Worm (Caenorhabditis elegans): ENCODE data around the gene scl-13.

The scl-13 gene

ce11 chrV:3801787-3802417 lies 9.5 kb downstream of the scl-13 start:
- no peak for TF ChIP-seq tra-4 (tag; optimal IDR thresholded peaks at IDR 0.05)

DNA sequence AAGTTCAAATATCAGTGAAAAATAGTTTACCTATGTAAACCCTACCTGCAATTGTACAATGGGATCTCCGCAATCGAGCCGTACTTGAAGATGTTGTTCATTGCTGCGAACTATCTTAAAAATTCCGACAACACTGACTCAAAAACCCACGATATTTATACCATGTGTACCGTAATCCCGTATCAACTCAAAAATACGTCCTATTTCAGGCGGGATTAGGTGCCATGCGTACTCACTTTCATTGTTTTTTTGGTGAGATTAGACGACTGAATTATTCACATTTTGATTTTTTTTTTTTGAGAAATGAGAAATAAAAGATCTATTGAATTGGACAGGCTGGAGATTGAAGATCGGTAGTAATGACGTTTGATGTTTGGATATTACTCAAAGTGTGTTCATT lies 11.1 kb downstream of the scl-13 start, which contains the start of gene srt-30:
Gene srt-30, minus strand, starts transcription at position 101 of the 400 bp plus-strand sequence.
- TF ChIP-seq hmg-4 (GFP tag; optimal IDR thresholded peaks at IDR 0.05) (no peak), tbx-11 (GFP tag; IDR thresholded peaks at IDR 0.05) (no peak), ets-7 (tag; optimal IDR thresholded peaks at IDR 0.05) (no peak), pes-1 (GFP tag; IDR thresholded peaks at IDR 0.05) (no peak), ceh-36 (tag; optimal IDR thresholded peaks at IDR 0.05) (no peak), F13C5.2 (tag; optimal IDR thresholded peaks at IDR 0.05) (no peak), hmbx-1 (tag; optimal IDR thresholded peaks at IDR 0.05) (no peak), hnd-1 (tag; optimal IDR thresholded peaks at IDR 0.05) (no peak), aly-1 (tag; optimal IDR thresholded peaks at IDR 0.05) (no peak), ceh-13 (GFP tag; optimal IDR thresholded peaks at IDR 0.05) (no peak)

DNA sequence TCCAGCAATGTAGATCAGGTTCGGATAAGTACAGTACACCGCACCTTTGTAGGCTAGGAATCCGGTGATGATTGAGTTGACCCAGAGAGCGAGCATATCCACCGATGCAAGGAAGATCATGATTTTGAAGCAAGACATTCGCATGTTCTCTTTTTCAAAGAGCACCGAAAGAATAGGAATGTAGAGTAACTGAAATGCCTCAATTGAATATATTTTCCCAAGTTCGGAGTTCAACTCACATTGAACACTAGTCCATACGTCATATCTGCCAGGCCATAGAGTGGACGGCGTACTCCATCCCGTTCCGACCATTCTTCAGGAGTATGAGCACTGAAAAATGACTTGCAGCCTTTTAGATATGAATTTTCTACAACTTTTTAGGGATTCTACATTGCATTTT lies 11.7 kb downstream of the scl-13 start:
- TF ChIP-seq ama-1 (optimal IDR thresholded peaks at IDR 0.05): no peak
- no peak for TF ChIP-seq ceh-13 (GFP tag; optimal IDR thresholded peaks at IDR 0.05)
- no peak for TF ChIP-seq B0310.2 (tag; optimal IDR thresholded peaks at IDR 0.05)
- TF ChIP-seq tbx-11 (GFP tag; IDR thresholded peaks at IDR 0.05): no peak
- TF ChIP-seq hnd-1 (tag; optimal IDR thresholded peaks at IDR 0.05): no peak
- TF ChIP-seq pes-1 (GFP tag; IDR thresholded peaks at IDR 0.05): no peak
- TF ChIP-seq ets-7 (tag; optimal IDR thresholded peaks at IDR 0.05): no peak
- no peak for TF ChIP-seq tra-4 (tag; optimal IDR thresholded peaks at IDR 0.05)

ce11 chrV:3790424-3790823 lies 21.0 kb downstream of the scl-13 start:
- no peak for TF ChIP-seq sea-1 (GFP tag; conservative IDR thresholded peaks at IDR 0.05)
- TF ChIP-seq ceh-13 (GFP tag; optimal IDR thresholded peaks at IDR 0.05): no peak
- no peak for TF ChIP-seq hmbx-1 (tag; optimal IDR thresholded peaks at IDR 0.05)
- no peak for TF ChIP-seq hmg-4 (GFP tag; optimal IDR thresholded peaks at IDR 0.05)
- TF ChIP-seq flt-1 (GFP tag; IDR thresholded peaks at IDR 0.05): no peak
- no peak for TF ChIP-seq hnd-1 (tag; optimal IDR thresholded peaks at IDR 0.05)
- TF ChIP-seq ets-7 (tag; optimal IDR thresholded peaks at IDR 0.05): no peak
- TF ChIP-seq aly-1 (tag; optimal IDR thresholded peaks at IDR 0.05): no peak
- TF ChIP-seq B0310.2 (tag; optimal IDR thresholded peaks at IDR 0.05): no peak
- no peak for TF ChIP-seq ama-1 (optimal IDR thresholded peaks at IDR 0.05)
- TF ChIP-seq scrt-1 (GFP tag; IDR thresholded peaks at IDR 0.05): no peak
- no peak for TF ChIP-seq F13C5.2 (tag; optimal IDR thresholded peaks at IDR 0.05)
- no peak for TF ChIP-seq tra-4 (tag; optimal IDR thresholded peaks at IDR 0.05)
- TF ChIP-seq tbx-11 (GFP tag; IDR thresholded peaks at IDR 0.05): no peak
- TF ChIP-seq tbx-37 (GFP tag; conservative IDR thresholded peaks at IDR 0.05): no peak
- TF ChIP-seq ceh-36 (tag; optimal IDR thresholded peaks at IDR 0.05): no peak
- TF ChIP-seq pes-1 (GFP tag; IDR thresholded peaks at IDR 0.05): no peak

DNA sequence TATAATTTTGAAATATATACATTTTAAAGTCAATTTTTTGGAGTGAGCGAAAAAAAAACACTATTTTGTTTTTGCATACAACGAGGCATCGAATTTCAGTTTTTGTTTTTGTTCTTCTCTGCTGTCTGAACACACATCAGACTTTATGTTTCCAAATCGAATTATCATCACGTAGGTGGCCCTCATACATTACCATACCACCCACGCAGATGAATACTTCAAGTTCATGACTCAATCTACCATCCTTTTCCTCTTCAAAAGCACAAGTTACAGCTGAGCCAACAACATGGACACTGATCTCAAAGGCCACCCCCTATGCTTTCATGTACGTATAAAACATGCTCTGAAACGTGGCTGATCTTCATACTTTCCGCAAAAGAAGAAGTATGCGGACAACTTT lies 21.7 kb downstream of the scl-13 start, which contains the start of gene R08F11.7:
Gene R08F11.7, plus strand, starts transcription at position 301 of the 400 bp plus-strand sequence.
- no peak for TF ChIP-seq tbx-37 (GFP tag; conservative IDR thresholded peaks at IDR 0.05)
- TF ChIP-seq pes-1 (GFP tag; IDR thresholded peaks at IDR 0.05): no peak
- no peak for TF ChIP-seq ama-1 (optimal IDR thresholded peaks at IDR 0.05)
- TF ChIP-seq flt-1 (GFP tag; IDR thresholded peaks at IDR 0.05): no peak

DNA sequence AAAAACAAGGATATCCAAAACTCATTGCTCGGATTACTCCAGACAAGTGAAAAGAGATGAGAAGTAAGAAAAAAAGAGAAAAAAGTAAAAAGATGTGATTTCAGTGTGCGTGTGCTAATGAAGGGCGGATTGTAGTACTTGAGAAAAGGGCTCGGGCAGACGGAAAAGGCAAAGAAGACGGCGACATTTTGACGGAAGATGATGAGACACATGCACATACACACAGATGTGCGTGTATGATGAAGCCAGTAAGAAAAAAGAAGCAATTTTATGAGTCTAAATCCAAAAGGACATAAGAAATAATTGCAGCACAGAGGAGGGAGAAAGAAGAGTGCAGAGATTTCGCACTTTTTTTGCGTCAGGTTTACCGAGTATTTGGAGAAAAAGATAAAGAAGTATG lies 22.9 kb downstream of the scl-13 start:
- TF ChIP-seq ceh-36 (tag; optimal IDR thresholded peaks at IDR 0.05) (no peak), hmg-4 (GFP tag; optimal IDR thresholded peaks at IDR 0.05) (no peak), tbx-11 (GFP tag; IDR thresholded peaks at IDR 0.05) (no peak), scrt-1 (GFP tag; IDR thresholded peaks at IDR 0.05) (no peak), pes-1 (GFP tag; IDR thresholded peaks at IDR 0.05) (no peak), B0310.2 (tag; optimal IDR thresholded peaks at IDR 0.05) (no peak), tra-4 (tag; optimal IDR thresholded peaks at IDR 0.05) (no peak), aly-1 (tag; optimal IDR thresholded peaks at IDR 0.05) (no peak), ets-7 (tag; optimal IDR thresholded peaks at IDR 0.05) (no peak), F13C5.2 (tag; optimal IDR thresholded peaks at IDR 0.05) (no peak), tbx-37 (GFP tag; conservative IDR thresholded peaks at IDR 0.05) (no peak), hmbx-1 (tag; optimal IDR thresholded peaks at IDR 0.05) (no peak), flt-1 (GFP tag; IDR thresholded peaks at IDR 0.05) (no peak), ama-1 (optimal IDR thresholded peaks at IDR 0.05) (no peak), hnd-1 (tag; optimal IDR thresholded peaks at IDR 0.05) (no peak)

DNA sequence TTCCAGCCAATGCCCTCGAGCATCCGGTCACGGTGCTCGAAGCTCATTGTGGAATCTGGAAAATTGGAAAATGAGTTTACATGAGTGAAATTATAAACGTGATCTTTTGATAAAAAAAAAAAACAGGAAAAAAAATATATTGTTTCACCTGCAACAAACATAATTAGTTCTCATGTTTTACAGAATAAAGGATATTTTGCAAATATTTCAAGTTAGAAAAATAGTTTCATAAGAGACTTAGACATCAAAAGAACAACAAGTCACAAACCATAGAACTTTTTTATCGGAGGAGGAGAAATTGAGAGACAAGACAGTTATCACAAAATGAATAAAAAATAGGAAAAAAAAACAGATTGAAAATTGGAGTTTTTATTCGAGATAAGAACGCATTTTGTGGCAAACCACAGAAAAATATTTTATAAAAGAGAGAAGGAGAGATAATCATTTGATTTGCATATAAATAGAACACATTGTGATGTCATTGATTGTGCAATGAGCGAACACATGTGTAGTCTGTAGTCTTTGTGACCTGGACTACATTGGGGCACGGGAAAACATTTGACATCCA lies 27.2 kb downstream of the scl-13 start, which contains the start of gene R08F11.1:
Gene R08F11.1, minus strand, starts transcription at position 51 of the 568 bp plus-strand sequence.
- TF ChIP-seq flt-1 (GFP tag; IDR thresholded peaks at IDR 0.05): no peak
- no peak for TF ChIP-seq pes-1 (GFP tag; IDR thresholded peaks at IDR 0.05)
- TF ChIP-seq tbx-37 (GFP tag; conservative IDR thresholded peaks at IDR 0.05): no peak
- no peak for TF ChIP-seq sea-1 (GFP tag; conservative IDR thresholded peaks at IDR 0.05)
- no peak for TF ChIP-seq hnd-1 (tag; optimal IDR thresholded peaks at IDR 0.05)
- TF ChIP-seq ets-7 (tag; optimal IDR thresholded peaks at IDR 0.05): no peak
- TF ChIP-seq tbx-11 (GFP tag; IDR thresholded peaks at IDR 0.05): no peak
- TF ChIP-seq ama-1 (optimal IDR thresholded peaks at IDR 0.05): no peak
- TF ChIP-seq aly-1 (tag; optimal IDR thresholded peaks at IDR 0.05): no peak
- no peak for TF ChIP-seq tra-4 (tag; optimal IDR thresholded peaks at IDR 0.05)

ce11 chrV:3776946-3777345 lies 34.5 kb downstream of the scl-13 start:
- TF ChIP-seq B0310.2 (tag; optimal IDR thresholded peaks at IDR 0.05) (no peak), hmbx-1 (tag; optimal IDR thresholded peaks at IDR 0.05) (no peak), sea-1 (GFP tag; conservative IDR thresholded peaks at IDR 0.05) (no peak), hnd-1 (tag; optimal IDR thresholded peaks at IDR 0.05) (no peak), scrt-1 (GFP tag; IDR thresholded peaks at IDR 0.05) (no peak), flt-1 (GFP tag; IDR thresholded peaks at IDR 0.05) (no peak), ceh-36 (tag; optimal IDR thresholded peaks at IDR 0.05) (no peak), tra-4 (tag; optimal IDR thresholded peaks at IDR 0.05) (no peak)

Measured in whole organism, early embryonic.